Fruit fly (Drosophila melanogaster) whole organism, embryonic: ENCODE data around the gene IKKbeta.

Experiments used
- B-H1 ChIP-seq: fragments of 200-800 bp; sonication (Bioruptor generic); IDR thresholded peaks from 3 replicates; pipeline ENCODE4 v1.3.6; 2022; ENCODE audit warnings: missing biosample characterization, missing genetic modification characterization
- Bdp1 ChIP-seq: fragments of 200-800 bp; sonication (Bioruptor generic); optimal IDR thresholded peaks from 3 replicates; lab custom pipeline; 2016; ENCODE audit warnings: missing biosample characterization, missing genetic modification characterization
- CG10147 ChIP-seq: fragments of 200-800 bp; sonication (Bioruptor generic); optimal IDR thresholded peaks from 2 replicates; lab custom pipeline; 2019; ENCODE audit warnings: missing biosample characterization, mild to moderate bottlenecking, missing genetic modification characterization, moderate library complexity
- CG10209 ChIP-seq: fragments of 200-800 bp; sonication (Bioruptor generic); optimal IDR thresholded peaks from 3 replicates; lab custom pipeline; 2017; ENCODE audit warnings: missing biosample characterization, mild to moderate bottlenecking, missing genetic modification characterization, missing genetic modification reagents
- CG13424 ChIP-seq: fragments of 200-800 bp; sonication (Bioruptor generic); optimal IDR thresholded peaks from 2 replicates; lab custom pipeline; 2019; ENCODE audit warnings: missing biosample characterization, mild to moderate bottlenecking, missing genetic modification characterization, moderate library complexity
- CG15269 ChIP-seq: fragments of 200-800 bp; sonication (Bioruptor generic); optimal IDR thresholded peaks from 2 replicates; lab custom pipeline; 2018; ENCODE audit warnings: missing biosample characterization, mild to moderate bottlenecking, missing genetic modification characterization, moderate library complexity
- CG16863 ChIP-seq: fragments of 200-800 bp; sonication (Bioruptor generic); optimal IDR thresholded peaks from 3 replicates; lab custom pipeline; 2016; ENCODE audit warnings: missing biosample characterization, missing genetic modification characterization
- CG17328 ChIP-seq: fragments of 200-800 bp; sonication (Bioruptor generic); IDR thresholded peaks from 2 replicates; pipeline ENCODE4 v1.3.6; 2022; ENCODE audit warnings: missing biosample characterization, missing genetic modification characterization
- CG1792 ChIP-seq: fragments of 200-800 bp; sonication (Bioruptor generic); optimal IDR thresholded peaks from 2 replicates; lab custom pipeline; 2016; ENCODE audit warnings: missing biosample characterization, missing genetic modification characterization
- CG18599 ChIP-seq: fragments of 200-800 bp; sonication (Bioruptor generic); optimal IDR thresholded peaks from 3 replicates; lab custom pipeline; 2017; ENCODE audit warnings: missing biosample characterization, missing genetic modification characterization, mild to moderate bottlenecking, moderate library complexity, missing genetic modification reagents
- CG18619 ChIP-seq: fragments of 200-800 bp; sonication (Bioruptor generic); optimal IDR thresholded peaks from 3 replicates; lab custom pipeline; 2017; ENCODE audit warnings: missing biosample characterization, mild to moderate bottlenecking, missing genetic modification characterization
- CG3995 ChIP-seq: fragments of 200-800 bp; sonication (Bioruptor generic); optimal IDR thresholded peaks from 3 replicates; lab custom pipeline; 2016; ENCODE audit warnings: missing biosample characterization, missing genetic modification characterization
- CG4282 ChIP-seq: fragments of 200-800 bp; sonication (Bioruptor generic); optimal IDR thresholded peaks from 2 replicates; lab custom pipeline; 2016; ENCODE audit warnings: missing biosample characterization, missing genetic modification characterization
- CG4820 ChIP-seq: fragments of 200-800 bp; sonication (Bioruptor generic); optimal IDR thresholded peaks from 3 replicates; lab custom pipeline; 2016; ENCODE audit warnings: missing biosample characterization, missing genetic modification characterization
- CG6683 ChIP-seq: fragments of 200-800 bp; sonication (Bioruptor generic); optimal IDR thresholded peaks from 2 replicates; lab custom pipeline; 2017; ENCODE audit warnings: missing biosample characterization, mild to moderate bottlenecking, missing genetic modification characterization, missing genetic modification reagents
- CG6765 ChIP-seq: fragments of 200-800 bp; sonication (Bioruptor generic); optimal IDR thresholded peaks from 3 replicates; lab custom pipeline; 2017; ENCODE audit warnings: missing biosample characterization, mild to moderate bottlenecking, missing genetic modification characterization
- CG6791 ChIP-seq: fragments of 200-800 bp; sonication (Bioruptor generic); IDR thresholded peaks from 3 replicates; pipeline ENCODE4 v1.3.6; 2022; ENCODE audit warnings: missing biosample characterization, missing genetic modification characterization; ENCODE audit not compliant: partially characterized antibody
- CG7372 ChIP-seq: fragments of 200-800 bp; sonication (Bioruptor generic); IDR thresholded peaks from 2 replicates; pipeline ENCODE4 v1.3.6; 2022; ENCODE audit warnings: missing biosample characterization, missing genetic modification characterization
- CG8281 ChIP-seq: fragments of 200-800 bp; sonication (Bioruptor generic); optimal IDR thresholded peaks from 2 replicates; lab custom pipeline; 2018; ENCODE audit warnings: missing biosample characterization, mild to moderate bottlenecking, missing genetic modification characterization, moderate library complexity
- D19A ChIP-seq: fragments of 200-800 bp; optimal IDR thresholded peaks from 3 replicates; lab custom pipeline; 2019; ENCODE audit warnings: missing biosample characterization, mild to moderate bottlenecking, missing genetic modification characterization, moderate library complexity
- Deaf1 ChIP-seq: fragments of 200-800 bp; optimal IDR thresholded peaks from 3 replicates; lab custom pipeline; 2019; ENCODE audit warnings: missing biosample characterization, mild to moderate bottlenecking, missing genetic modification characterization, moderate library complexity
- H2.0 ChIP-seq: fragments of 200-800 bp; sonication (Bioruptor generic); IDR thresholded peaks from 2 replicates; pipeline ENCODE4 v1.3.6; 2022; ENCODE audit warnings: missing biosample characterization, missing genetic modification characterization
- Hr78 ChIP-seq, 2 experiments: fragments of 200-800 bp in 1 of 2; fragments of >200 bp in 1 of 2; sonication (Bioruptor generic) in 1 of 2; optimal IDR thresholded peaks; 2 replicates each; lab custom pipeline; 2017 to 2019; ENCODE audit warnings: missing biosample characterization in 2 of 2, missing genetic modification characterization in 2 of 2, mild to moderate bottlenecking in 1 of 2, moderate library complexity in 1 of 2
- Med ChIP-seq: fragments of 200-800 bp; sonication (Bioruptor generic); peaks from one replicate; lab custom pipeline; 2016; ENCODE audit warnings: missing biosample characterization, missing genetic modification characterization, mild to moderate bottlenecking, inconsistent platforms, moderate library complexity
- Nf-YB ChIP-seq: fragments of 200-800 bp; sonication (Bioruptor generic); optimal IDR thresholded peaks from 3 replicates; lab custom pipeline; 2019; ENCODE audit warnings: missing biosample characterization, mild to moderate bottlenecking, missing genetic modification characterization, moderate library complexity
- Ptx1 ChIP-seq: fragments of 200-800 bp; sonication (Bioruptor generic); IDR thresholded peaks from 2 replicates; pipeline ENCODE4 v1.3.6; 2022; ENCODE audit warnings: missing biosample characterization, missing genetic modification characterization
- Ravus ChIP-seq: fragments of 200-800 bp; sonication (Bioruptor generic); IDR thresholded peaks from 2 replicates; pipeline ENCODE4 v1.3.6; 2022; ENCODE audit warnings: missing biosample characterization, missing genetic modification characterization
- Scr ChIP-seq: fragments of 200-800 bp; sonication (Bioruptor generic); IDR thresholded peaks from 2 replicates; pipeline ENCODE4 v1.3.6; 2022; ENCODE audit warnings: missing biosample characterization, missing genetic modification characterization; ENCODE audit not compliant: partially characterized antibody
- Ssrp ChIP-seq: fragments of 200-800 bp; sonication (Bioruptor generic); optimal IDR thresholded peaks from 2 replicates; lab custom pipeline; 2018; ENCODE audit warnings: missing biosample characterization, mild to moderate bottlenecking, missing genetic modification characterization, moderate library complexity
- YL-1 ChIP-seq: fragments of 200-800 bp; sonication (Bioruptor generic); optimal IDR thresholded peaks from 3 replicates; lab custom pipeline; 2017; ENCODE audit warnings: missing biosample characterization, mild to moderate bottlenecking, missing genetic modification characterization
- amos ChIP-seq: fragments of 200-800 bp; sonication (Bioruptor generic); IDR thresholded peaks from 2 replicates; pipeline ENCODE4 v1.3.6; 2022; ENCODE audit warnings: missing biosample characterization, missing genetic modification characterization; ENCODE audit not compliant: partially characterized antibody
- bsh ChIP-seq, 2 experiments: fragments of 200-800 bp; sonication (Bioruptor generic); optimal IDR thresholded peaks; 2 replicates each; lab custom pipeline; 2017 to 2018; ENCODE audit warnings: mild to moderate bottlenecking in 2 of 2, missing biosample characterization in 2 of 2, missing genetic modification characterization in 2 of 2, moderate library complexity in 1 of 2
- ci ChIP-seq: fragments of 200-800 bp; sonication (Bioruptor generic); IDR thresholded peaks from 3 replicates; pipeline ENCODE4 v1.3.6; 2022; ENCODE audit warnings: missing biosample characterization, missing genetic modification characterization
- crol ChIP-seq: fragments of 200-800 bp; sonication (Bioruptor generic); IDR thresholded peaks from 2 replicates; pipeline ENCODE4 v1.3.6; 2022; ENCODE audit warnings: missing biosample characterization, missing genetic modification characterization
- da ChIP-seq: fragments of 200-800 bp; sonication (Bioruptor generic); optimal IDR thresholded peaks from 2 replicates; lab custom pipeline; 2016; ENCODE audit warnings: missing biosample characterization, missing genetic modification characterization
- disco-r ChIP-seq: fragments of 200-800 bp; sonication (Bioruptor generic); optimal IDR thresholded peaks from 2 replicates; lab custom pipeline; 2016; ENCODE audit warnings: missing biosample characterization, missing genetic modification characterization
- dysf ChIP-seq: fragments of 200-800 bp; sonication (Bioruptor generic); IDR thresholded peaks from 3 replicates; pipeline ENCODE4 v1.3.6; 2022; ENCODE audit warnings: missing biosample characterization, missing genetic modification characterization
- en ChIP-seq: fragments of 200-800 bp; sonication (Bioruptor generic); optimal IDR thresholded peaks from 2 replicates; lab custom pipeline; 2016; ENCODE audit warnings: missing biosample characterization, missing genetic modification characterization
- ftz-f1 ChIP-seq: fragments of 200-800 bp; sonication (Bioruptor generic); optimal IDR thresholded peaks from 2 replicates; lab custom pipeline; 2016; ENCODE audit warnings: missing biosample characterization, missing genetic modification characterization
- gfzf ChIP-seq: fragments of 200-800 bp; sonication (Bioruptor generic); optimal IDR thresholded peaks from 2 replicates; lab custom pipeline; 2016; ENCODE audit warnings: missing biosample characterization, mild to moderate bottlenecking, missing genetic modification characterization, moderate library complexity
- insv ChIP-seq, 2 experiments: fragments of 200-800 bp; sonication (Bioruptor generic); optimal IDR thresholded peaks; 3 replicates each; lab custom pipeline; 2016 to 2018; ENCODE audit warnings: missing biosample characterization in 2 of 2, missing genetic modification characterization in 2 of 2
- kni ChIP-seq: fragments of 200-800 bp; sonication (Bioruptor generic); optimal IDR thresholded peaks from 3 replicates; lab custom pipeline; 2017; ENCODE audit warnings: mild to moderate bottlenecking, missing biosample characterization, missing genetic modification reagents, missing genetic modification characterization
- luna ChIP-seq: fragments of 200-800 bp; sonication (Bioruptor generic); optimal IDR thresholded peaks from 2 replicates; lab custom pipeline; 2016; ENCODE audit warnings: missing biosample characterization, missing genetic modification characterization
- slou ChIP-seq: fragments of 200-800 bp; sonication (Bioruptor generic); optimal IDR thresholded peaks from 3 replicates; lab custom pipeline; 2016; ENCODE audit warnings: missing biosample characterization, missing genetic modification characterization
- so ChIP-seq: fragments of 200-800 bp; sonication (Bioruptor generic); IDR thresholded peaks from 3 replicates; pipeline ENCODE4 v1.3.6; 2022; ENCODE audit warnings: missing biosample characterization, missing genetic modification characterization
- sr ChIP-seq: fragments of 200-800 bp; sonication (Bioruptor generic); IDR thresholded peaks from 3 replicates; pipeline ENCODE4 v1.3.6; 2022; ENCODE audit warnings: missing biosample characterization, missing genetic modification characterization
- sug ChIP-seq: fragments of 200-800 bp; optimal IDR thresholded peaks from 2 replicates; lab custom pipeline; 2019; ENCODE audit warnings: missing biosample characterization, mild to moderate bottlenecking, missing genetic modification characterization, moderate library complexity
- tx ChIP-seq: fragments of 200-800 bp; sonication (Bioruptor generic); optimal IDR thresholded peaks from 2 replicates; lab custom pipeline; 2016; ENCODE audit warnings: missing biosample characterization, missing genetic modification characterization
- vvl ChIP-seq: fragments of 200-800 bp; sonication (Bioruptor generic); IDR thresholded peaks from 2 replicates; pipeline ENCODE4 v1.3.6; 2022; ENCODE audit warnings: missing biosample characterization, missing genetic modification characterization
- yki ChIP-seq: fragments of >200 bp; optimal IDR thresholded peaks from 3 replicates; lab custom pipeline; 2018

IKKbeta gene

dm6 chr3R:16097661-16098329, 48.6 kb upstream of the IKKbeta start (continued):
- no peak for TF ChIP-seq CG3995 (GFP tag; lab: Kevin White, UChicago)
- no peak; the same call in 1 of the 2 replicates for TF ChIP-seq Ravus (GFP tag; lab: Robert Waterston, UW)
- peak; percentile 53 for TF ChIP-seq B-H1 (GFP tag; lab: Robert Waterston, UW)
- TF ChIP-seq vvl (GFP tag; lab: Robert Waterston, UW), result peak; percentile 78
- no peak for TF ChIP-seq slou (GFP tag; lab: Kevin White, UChicago)
- TF ChIP-seq amos (GFP tag; lab: Robert Waterston, UW), result peak; percentile 60
- no peak for TF ChIP-seq CG6791
- TF ChIP-seq Nf-YB (GFP tag; lab: Kevin White, UChicago), result peak; percentile 47
- no peak for TF ChIP-seq gfzf
- peak; percentile 81 for TF ChIP-seq H2.0 (GFP tag; lab: Robert Waterston, UW)
- peak; percentile 92 for TF ChIP-seq Med (GFP tag; lab: Kevin White, UChicago)
- TF ChIP-seq bsh (GFP tag; optimal IDR thresholded peaks at IDR 0.05; lab: Kevin White, UChicago), result peak; percentile 91 to 95
- TF ChIP-seq CG15269 (tag; lab: Kevin White, UChicago), result peak; percentile 59
- TF ChIP-seq CG13424 (tag; lab: Kevin White, UChicago), result peak; percentile 74
- TF ChIP-seq CG17328 (GFP tag; lab: Robert Waterston, UW), result peak; percentile 70
- peak; percentile 53; the same call in 1 of the 2 replicates for TF ChIP-seq CG7372 (GFP tag; lab: Robert Waterston, UW)
- TF ChIP-seq Scr, result no peak
- no peak for TF ChIP-seq insv (GFP tag; optimal IDR thresholded peaks at IDR 0.05; lab: Kevin White, UChicago)
- no peak for TF ChIP-seq luna (GFP tag; lab: Kevin White, UChicago)
- peak; percentile 39 for TF ChIP-seq CG8281
- peak; percentile 33 for TF ChIP-seq disco-r (GFP tag; lab: Kevin White, UChicago)
- no peak for TF ChIP-seq sr (GFP tag; lab: Robert Waterston, UW)
- no peak for TF ChIP-seq sug (tag; lab: Kevin White, UChicago)
- peak; percentile 38 for TF ChIP-seq CG10147 (GFP tag; lab: Kevin White, UChicago)
- TF ChIP-seq CG4820, result peak; percentile 83
- TF ChIP-seq ftz-f1 (GFP tag; lab: Kevin White, UChicago), result no peak
- TF ChIP-seq yki (lab: Kevin White, UChicago), result no peak
- TF ChIP-seq YL-1 (GFP tag; lab: Kevin White, UChicago), result no peak
- peak; percentile 66 for TF ChIP-seq CG10209
- TF ChIP-seq crol (GFP tag; lab: Robert Waterston, UW), result no peak
- TF ChIP-seq D19A (tag; lab: Kevin White, UChicago), result peak; percentile 71
- peak; percentile 1 for TF ChIP-seq CG4282 (GFP tag; lab: Kevin White, UChicago)
- TF ChIP-seq CG1792 (GFP tag; lab: Kevin White, UChicago), result peak; percentile 50
- TF ChIP-seq CG6765 (GFP tag; lab: Kevin White, UChicago), result no peak
- peak; percentile 58 for TF ChIP-seq Bdp1 (GFP tag; lab: Kevin White, UChicago)
- TF ChIP-seq tx (GFP tag; lab: Kevin White, UChicago), result peak; percentile 42
- peak in 1 of 2 experiments; percentile 30 for TF ChIP-seq Hr78 (GFP tag; optimal IDR thresholded peaks at IDR 0.05; lab: Kevin White, UChicago)
- TF ChIP-seq ci, result peak; percentile 89
- no peak for TF ChIP-seq kni
- peak; percentile 57 for TF ChIP-seq en
- TF ChIP-seq CG18619, result peak; percentile 56
- TF ChIP-seq so, result no peak; the same call in 2 of the 3 replicates
- peak; percentile 76 for TF ChIP-seq Ssrp (tag; lab: Kevin White, UChicago)
- TF ChIP-seq dysf (GFP tag; lab: Robert Waterston, UW), result peak; percentile 76
- no peak for TF ChIP-seq da (GFP tag; lab: Kevin White, UChicago)
- TF ChIP-seq CG6683 (GFP tag; lab: Kevin White, UChicago), result no peak
- peak; percentile 75 for TF ChIP-seq CG16863
- TF ChIP-seq Ptx1 (GFP tag; lab: Robert Waterston, UW), result peak; percentile 84
- TF ChIP-seq Deaf1 (tag; lab: Kevin White, UChicago), result peak; percentile 1
- peak; percentile 62 for TF ChIP-seq CG18599 (GFP tag; lab: Kevin White, UChicago)
